Fruit fly (Drosophila melanogaster) whole organism, embryonic: ENCODE measurements around the gene CG9775.

Experiments used
- Ada2b ChIP-seq: fragments of 200-800 bp; sonication (Bioruptor generic); IDR thresholded peaks from 2 replicates; pipeline ENCODE4 v1.3.6; 2022; ENCODE audit warnings: missing biosample characterization, missing genetic modification characterization
- Adf1 ChIP-seq: fragments of 200-800 bp; sonication (Bioruptor generic); IDR thresholded peaks from 2 replicates; pipeline ENCODE4 v1.3.6; 2022; ENCODE audit warnings: missing biosample characterization, missing genetic modification characterization
- Asciz ChIP-seq: fragments of 200-800 bp; sonication (Bioruptor generic); optimal IDR thresholded peaks from 2 replicates; lab custom pipeline; 2017; ENCODE audit warnings: missing biosample characterization, mild to moderate bottlenecking, missing genetic modification characterization, missing genetic modification reagents
- CG11723 ChIP-seq: fragments of 200-800 bp; sonication (Bioruptor generic); optimal IDR thresholded peaks from 2 replicates; lab custom pipeline; 2017; ENCODE audit warnings: missing biosample characterization, mild to moderate bottlenecking, missing genetic modification characterization
- CG12744 ChIP-seq: fragments of 200-800 bp; sonication (Bioruptor generic); optimal IDR thresholded peaks from 2 replicates; lab custom pipeline; 2016; ENCODE audit warnings: missing biosample characterization, missing genetic modification characterization
- CG13775 ChIP-seq: fragments of 200-800 bp; sonication (Bioruptor generic); optimal IDR thresholded peaks from 3 replicates; lab custom pipeline; 2017; ENCODE audit warnings: missing biosample characterization, mild to moderate bottlenecking, missing genetic modification characterization
- CG14710 ChIP-seq: fragments of 200-800 bp; sonication (Bioruptor generic); optimal IDR thresholded peaks from 3 replicates; lab custom pipeline; 2019; ENCODE audit warnings: missing biosample characterization, mild to moderate bottlenecking, missing genetic modification characterization, moderate library complexity
- CG15514 ChIP-seq: fragments of 200-800 bp; sonication (Bioruptor generic); optimal IDR thresholded peaks from 3 replicates; lab custom pipeline; 2017; ENCODE audit warnings: missing biosample characterization, missing genetic modification characterization, mild to moderate bottlenecking, moderate library complexity, missing genetic modification reagents
- CG16779 ChIP-seq: fragments of 200-800 bp; sonication (Bioruptor generic); IDR thresholded peaks from 2 replicates; pipeline ENCODE4 v1.3.6; 2022; ENCODE audit warnings: missing biosample characterization, missing genetic modification characterization
- CG17612 ChIP-seq: fragments of 200-800 bp; sonication (Bioruptor generic); IDR thresholded peaks from 2 replicates; pipeline ENCODE4 v1.3.6; 2022; ENCODE audit warnings: missing biosample characterization, missing genetic modification characterization
- CG18599 ChIP-seq: fragments of 200-800 bp; sonication (Bioruptor generic); optimal IDR thresholded peaks from 3 replicates; lab custom pipeline; 2017; ENCODE audit warnings: missing biosample characterization, missing genetic modification characterization, mild to moderate bottlenecking, moderate library complexity, missing genetic modification reagents
- CG18764 ChIP-seq: fragments of 200-800 bp; sonication (Bioruptor generic); optimal IDR thresholded peaks from 3 replicates; lab custom pipeline; 2016; ENCODE audit warnings: missing biosample characterization, missing genetic modification characterization
- CG2120 ChIP-seq: fragments of 200-800 bp; sonication (Bioruptor generic); optimal IDR thresholded peaks from 3 replicates; lab custom pipeline; 2016; ENCODE audit warnings: missing biosample characterization, missing genetic modification characterization
- CG2712 ChIP-seq: fragments of 200-800 bp; optimal IDR thresholded peaks from 3 replicates; lab custom pipeline; 2019; ENCODE audit warnings: missing biosample characterization, mild to moderate bottlenecking, missing genetic modification characterization, moderate library complexity
- CG30403 ChIP-seq: fragments of 200-800 bp; sonication (Bioruptor generic); optimal IDR thresholded peaks from 3 replicates; lab custom pipeline; 2016; ENCODE audit warnings: missing biosample characterization, missing genetic modification characterization
- CG31441 ChIP-seq: fragments of 200-800 bp; sonication (Bioruptor generic); IDR thresholded peaks from 2 replicates; pipeline ENCODE4 v1.3.6; 2022; ENCODE audit warnings: missing biosample characterization, missing genetic modification characterization
- CG33557 ChIP-seq: fragments of 200-800 bp; sonication (Bioruptor generic); optimal IDR thresholded peaks from 2 replicates; lab custom pipeline; 2019; ENCODE audit warnings: missing biosample characterization, mild to moderate bottlenecking, missing genetic modification characterization, moderate library complexity
- CG3407 ChIP-seq: fragments of 200-800 bp; sonication (Bioruptor generic); optimal IDR thresholded peaks from 2 replicates; lab custom pipeline; 2018; ENCODE audit warnings: missing biosample characterization, mild to moderate bottlenecking, missing genetic modification characterization
- CG3847 ChIP-seq: fragments of 200-800 bp; sonication (Bioruptor generic); IDR thresholded peaks from 2 replicates; pipeline ENCODE4 v1.3.6; 2022; ENCODE audit warnings: missing biosample characterization, missing genetic modification characterization
- CG4424 ChIP-seq: fragments of 200-800 bp; sonication (Bioruptor generic); optimal IDR thresholded peaks from 3 replicates; lab custom pipeline; 2016; ENCODE audit warnings: missing biosample characterization, missing genetic modification characterization
- CG7556 ChIP-seq: fragments of 200-800 bp; sonication (Bioruptor generic); optimal IDR thresholded peaks from 2 replicates; lab custom pipeline; 2017; ENCODE audit warnings: missing biosample characterization, mild to moderate bottlenecking, missing genetic modification characterization
- CG8290 ChIP-seq, 3 experiments: fragments of 200-800 bp; sonication (Bioruptor generic); optimal IDR thresholded peaks; 2 replicates each; lab custom pipeline; 2016 to 2019; ENCODE audit warnings: missing biosample characterization in 3 of 3, missing genetic modification characterization in 3 of 3, mild to moderate bottlenecking in 2 of 3, moderate library complexity in 1 of 3
- CG8765 ChIP-seq: fragments of 200-800 bp; sonication (Bioruptor generic); IDR thresholded peaks from 2 replicates; pipeline ENCODE4 v1.3.6; 2022; ENCODE audit warnings: missing biosample characterization, missing genetic modification characterization
- CrebB ChIP-seq: fragments of 200-800 bp; sonication (Bioruptor generic); optimal IDR thresholded peaks from 3 replicates; lab custom pipeline; 2018; ENCODE audit warnings: missing biosample characterization, mild to moderate bottlenecking, missing genetic modification characterization
- E2f1 ChIP-seq: fragments of 200-800 bp; sonication (Bioruptor generic); IDR thresholded peaks from 2 replicates; pipeline ENCODE4 v1.3.6; 2022; ENCODE audit warnings: missing biosample characterization, missing genetic modification characterization
- Ets97D ChIP-seq: fragments of 200-800 bp; sonication (Bioruptor generic); optimal IDR thresholded peaks from 3 replicates; lab custom pipeline; 2016; ENCODE audit warnings: missing biosample characterization, missing genetic modification characterization
- H2.0 ChIP-seq: fragments of 200-800 bp; sonication (Bioruptor generic); IDR thresholded peaks from 2 replicates; pipeline ENCODE4 v1.3.6; 2022; ENCODE audit warnings: missing biosample characterization, missing genetic modification characterization
- HLH3B ChIP-seq: fragments of 200-800 bp; sonication (Bioruptor generic); IDR thresholded peaks from 2 replicates; pipeline ENCODE4 v1.3.6; 2022; ENCODE audit warnings: missing biosample characterization, missing genetic modification characterization
- HLH54F ChIP-seq: fragments of 200-800 bp; sonication (Bioruptor generic); optimal IDR thresholded peaks from 3 replicates; lab custom pipeline; 2016; ENCODE audit warnings: missing biosample characterization, missing genetic modification characterization
- HmgD ChIP-seq: fragments of 200-800 bp; sonication (Bioruptor generic); optimal IDR thresholded peaks from 3 replicates; lab custom pipeline; 2016; ENCODE audit warnings: missing biosample characterization, missing genetic modification characterization
- Kr ChIP-seq: fragments of 200-800 bp; sonication (Bioruptor generic); optimal IDR thresholded peaks from 2 replicates; lab custom pipeline; 2017; ENCODE audit warnings: missing biosample characterization, mild to moderate bottlenecking, missing genetic modification characterization
- Pdp1 ChIP-seq, 2 experiments: fragments of 200-800 bp; sonication (Bioruptor generic); optimal IDR thresholded peaks; 3 replicates each; lab custom pipeline; 2016; ENCODE audit warnings: missing biosample characterization in 2 of 2, missing genetic modification characterization in 2 of 2, mild to moderate bottlenecking in 1 of 2, moderate library complexity in 1 of 2
- Xbp1 ChIP-seq: fragments of 200-800 bp; sonication (Bioruptor generic); optimal IDR thresholded peaks from 3 replicates; lab custom pipeline; 2016; ENCODE audit warnings: missing biosample characterization, mild to moderate bottlenecking, missing genetic modification characterization
- YL-1 ChIP-seq: fragments of 200-800 bp; sonication (Bioruptor generic); optimal IDR thresholded peaks from 3 replicates; lab custom pipeline; 2017; ENCODE audit warnings: missing biosample characterization, mild to moderate bottlenecking, missing genetic modification characterization
- aop ChIP-seq: fragments of 200-800 bp; sonication (Bioruptor generic); IDR thresholded peaks from 2 replicates; pipeline ENCODE4 v1.3.6; 2022; ENCODE audit warnings: missing biosample characterization, missing genetic modification characterization
- ap ChIP-seq: fragments of 200-800 bp; sonication (Bioruptor generic); IDR thresholded peaks from 2 replicates; pipeline ENCODE4 v1.3.6; 2022; ENCODE audit warnings: missing biosample characterization, missing genetic modification characterization
- az2 ChIP-seq: fragments of 200-800 bp; sonication (Bioruptor generic); optimal IDR thresholded peaks from 3 replicates; lab custom pipeline; 2016; ENCODE audit warnings: missing biosample characterization, missing genetic modification characterization
- cato ChIP-seq: fragments of 200-800 bp; sonication (Bioruptor generic); optimal IDR thresholded peaks from 2 replicates; lab custom pipeline; 2016; ENCODE audit warnings: missing biosample characterization, missing genetic modification characterization, borderline replicate concordance
- cg ChIP-seq: fragments of 200-800 bp; sonication (Bioruptor generic); optimal IDR thresholded peaks from 3 replicates; lab custom pipeline; 2019; ENCODE audit warnings: missing biosample characterization, mild to moderate bottlenecking, missing genetic modification characterization, moderate library complexity
- crol ChIP-seq: fragments of 200-800 bp; sonication (Bioruptor generic); IDR thresholded peaks from 2 replicates; pipeline ENCODE4 v1.3.6; 2022; ENCODE audit warnings: missing biosample characterization, missing genetic modification characterization
- dmrt99B ChIP-seq: fragments of 200-800 bp; sonication (Bioruptor generic); optimal IDR thresholded peaks from 2 replicates; lab custom pipeline; 2018; ENCODE audit warnings: missing biosample characterization, mild to moderate bottlenecking, missing genetic modification characterization, moderate library complexity
- gfzf ChIP-seq: fragments of 200-800 bp; sonication (Bioruptor generic); optimal IDR thresholded peaks from 2 replicates; lab custom pipeline; 2016; ENCODE audit warnings: missing biosample characterization, mild to moderate bottlenecking, missing genetic modification characterization, moderate library complexity
- gsb-n ChIP-seq: fragments of 200-800 bp; sonication (Bioruptor generic); optimal IDR thresholded peaks from 3 replicates; lab custom pipeline; 2018; ENCODE audit warnings: missing biosample characterization, mild to moderate bottlenecking, missing genetic modification characterization
- her ChIP-seq: fragments of 200-800 bp; sonication (Bioruptor generic); optimal IDR thresholded peaks from 2 replicates; lab custom pipeline; 2016; ENCODE audit warnings: missing biosample characterization, missing genetic modification characterization
- inv ChIP-seq: fragments of 200-800 bp; sonication (Bioruptor generic); IDR thresholded peaks from 2 replicates; pipeline ENCODE4 v1.3.6; 2022; ENCODE audit warnings: missing biosample characterization, missing genetic modification characterization; ENCODE audit not compliant: partially characterized antibody
- kay ChIP-seq: fragments of 200-800 bp; sonication (Bioruptor generic); optimal IDR thresholded peaks from 2 replicates; lab custom pipeline; 2016; ENCODE audit warnings: missing biosample characterization, missing genetic modification characterization
- otp ChIP-seq: fragments of 200-800 bp; sonication (Bioruptor generic); IDR thresholded peaks from 3 replicates; pipeline ENCODE4, ENCODE4 v1.3.6; 2022; ENCODE audit warnings: missing biosample characterization, missing genetic modification characterization
- sens ChIP-seq: fragments of 200-800 bp; sonication (Bioruptor generic); peaks from one replicate; lab custom pipeline; 2016; ENCODE audit warnings: missing biosample characterization, missing genetic modification characterization
- z ChIP-seq: fragments of 200-800 bp; sonication (Bioruptor generic); IDR thresholded peaks from 3 replicates; pipeline ENCODE4 v1.3.6; 2022; ENCODE audit warnings: missing biosample characterization, missing genetic modification characterization

CG9775 gene

dm6 chr3R:4649126-4649811 lies 7.6 kb upstream of the CG9775 start, which contains the start of gene Karybeta3 (continued):
- TF ChIP-seq az2 (GFP tag; lab: Kevin White, UChicago) (peak; percentile 63), gsb-n (tag; lab: Kevin White, UChicago) (peak; percentile 35), CG7556 (GFP tag; lab: Kevin White, UChicago) (peak; percentile 41), her (GFP tag; lab: Kevin White, UChicago) (peak; percentile 82), cato (GFP tag; lab: Kevin White, UChicago) (peak; percentile 28), CG3407 (peak; percentile 47), CG13775 (GFP tag; lab: Kevin White, UChicago) (peak; percentile 85), CG8765 (GFP tag; lab: Robert Waterston, UW) (peak; percentile 35; the same call in 1 of the 2 replicates), sens (GFP tag; lab: Kevin White, UChicago) (peak; percentile 96), otp (peak; percentile 55; the same call in 2 of the 3 replicates), H2.0 (GFP tag; lab: Robert Waterston, UW) (peak; percentile 73), Ets97D (GFP tag; lab: Kevin White, UChicago) (peak; percentile 96), cg (GFP tag; lab: Kevin White, UChicago) (no peak), HLH54F (GFP tag; lab: Kevin White, UChicago) (peak; percentile 83), E2f1 (peak; percentile 94), z (GFP tag; lab: Robert Waterston, UW) (no peak), CG2120 (GFP tag; lab: Kevin White, UChicago) (peak; percentile 84), CrebB (tag; lab: Kevin White, UChicago) (peak; percentile 69), CG4424 (peak; percentile 72), CG11723 (GFP tag; lab: Kevin White, UChicago) (peak; percentile 80), CG33557 (GFP tag; lab: Kevin White, UChicago) (peak; percentile 45), Kr (GFP tag; lab: Kevin White, UChicago) (no peak), Asciz (GFP tag; lab: Kevin White, UChicago) (no peak), inv (peak; percentile 54), CG15514 (GFP tag; lab: Kevin White, UChicago) (peak; percentile 93), CG30403 (GFP tag; lab: Kevin White, UChicago) (peak; percentile 78), Adf1 (peak; percentile 69; the same call in 1 of the 2 replicates), Pdp1 (GFP tag; optimal IDR thresholded peaks at IDR 0.05; lab: Kevin White, UChicago) (peak; percentile 70 to 81), HmgD (peak; percentile 80), crol (0 out of 2 replicates have a peak, but pooled peaks have one; percentile 27), CG18764 (GFP tag; lab: Kevin White, UChicago) (peak; percentile 65), CG31441 (GFP tag; lab: Robert Waterston, UW) (peak; percentile 46; the same call in 1 of the 2 replicates), CG14710 (tag; lab: Kevin White, UChicago) (peak; percentile 79), CG2712 (tag; lab: Kevin White, UChicago) (peak; percentile 66), gfzf (GFP tag; lab: Kevin White, UChicago) (peak; percentile 44), CG8290 (GFP tag; optimal IDR thresholded peaks at IDR 0.05; lab: Kevin White, UChicago) (peak; percentile 77), CG8290 (tag; optimal IDR thresholded peaks at IDR 0.05; lab: Kevin White, UChicago) (peak; percentile 13 to 46), aop (no peak), CG17612 (GFP tag; lab: Robert Waterston, UW) (peak; percentile 25; the same call in 1 of the 2 replicates), YL-1 (GFP tag; lab: Kevin White, UChicago) (peak; percentile 45), CG18599 (no peak), CG16779 (GFP tag; lab: Robert Waterston, UW) (peak; percentile 85), ap (GFP tag; lab: Robert Waterston, UW) (peak; percentile 36; the same call in 1 of the 2 replicates), CG3847 (peak; percentile 78), CG12744 (GFP tag; lab: Kevin White, UChicago) (peak; percentile 53), HLH3B (GFP tag; lab: Robert Waterston, UW) (peak; percentile 73), Ada2b (peak; percentile 68), kay (GFP tag; lab: Kevin White, UChicago) (peak; percentile 71), Xbp1 (GFP tag; lab: Kevin White, UChicago) (peak; percentile 82), dmrt99B (tag; lab: Kevin White, UChicago) (no peak)
